Worm (Caenorhabditis elegans): ENCODE data around the gene srt-5.
A peak's percentile ranks its signal among the peaks of the same experiment; 100 is the strongest.

The srt-5 gene

ce11 chrV:3046364-3046763 lies 34.3 kb downstream of the srt-5 start:
- TF ChIP-seq zfh-2 (GFP tag; conservative IDR thresholded peaks at IDR 0.05): peak; percentile 78
- TF ChIP-seq hmg-20 (GFP tag; IDR thresholded peaks at IDR 0.05): no peak
- 0 out of 2 replicates have a peak, but pooled peaks have one; percentile 17 for TF ChIP-seq madf-3 (GFP tag; IDR thresholded peaks at IDR 0.05)

ce11 chrV:3044837-3045236 lies 35.9 kb downstream of the srt-5 start, which contains the start of gene F59D6.1:
TSS of gene F59D6.1 (plus strand) at chrV:3045137.
- no peak for TF ChIP-seq rpc-1 (optimal IDR thresholded peaks at IDR 0.05)
- no peak for TF ChIP-seq rpc-1 (tag; optimal IDR thresholded peaks at IDR 0.05)
- TF ChIP-seq egrh-3 (GFP tag; IDR thresholded peaks at IDR 0.05): no peak

DNA sequence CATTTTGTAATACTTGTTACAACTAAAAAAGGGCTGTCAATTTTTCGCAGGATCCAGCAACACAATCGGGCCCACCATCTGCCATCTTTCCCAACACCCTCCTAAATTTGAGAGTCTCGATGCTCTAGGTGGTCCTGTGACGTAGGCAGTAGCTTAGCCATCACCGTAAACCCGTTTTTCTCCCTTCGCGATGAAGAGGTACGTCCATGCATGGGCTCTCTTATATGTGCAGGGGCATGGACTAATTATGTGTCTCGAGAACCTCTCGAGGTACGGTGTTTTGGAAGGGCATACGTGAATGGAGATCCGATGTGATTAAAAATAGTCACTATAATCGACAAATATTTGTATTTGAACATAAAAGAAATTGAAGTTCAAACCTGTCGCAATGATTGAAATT lies 39.8 kb downstream of the srt-5 start:
- no peak for TF ChIP-seq lag-1 (GFP tag; IDR thresholded peaks at IDR 0.05)

- TF ChIP-seq bed-1 (GFP tag; IDR thresholded peaks at IDR 0.05) (no peak), akir-1 (GFP tag; optimal IDR thresholded peaks at IDR 0.05) (no peak), ceh-40 (GFP tag; IDR thresholded peaks at IDR 0.05) (no peak), madf-8 (GFP tag; conservative IDR thresholded peaks at IDR 0.05) (no peak), pha-4 (tag; optimal IDR thresholded peaks at IDR 0.05) (no peak), fkh-3 (tag; optimal IDR thresholded peaks at IDR 0.05) (no peak), hmg-1.2 (GFP tag; IDR thresholded peaks at IDR 0.05) (no peak), ceh-27 (GFP tag; optimal IDR thresholded peaks at IDR 0.05) (no peak), ceh-100 (GFP tag; IDR thresholded peaks at IDR 0.05) (no peak), rpc-1 (optimal IDR thresholded peaks at IDR 0.05) (no peak), rpc-1 (tag; optimal IDR thresholded peaks at IDR 0.05) (no peak), lsl-1 (GFP tag; optimal IDR thresholded peaks at IDR 0.05) (no peak), F33H1.4 (GFP tag; IDR thresholded peaks at IDR 0.05) (no peak), madf-10 (tag; optimal IDR thresholded peaks at IDR 0.05) (no peak), ztf-3 (GFP tag; optimal IDR thresholded peaks at IDR 0.05) (no peak), ceh-91 (GFP tag; IDR thresholded peaks at IDR 0.05) (no peak), egl-44 (GFP tag; IDR thresholded peaks at IDR 0.05) (no peak)
Measured at ce11 chrV:3039282-3039681, 41.4 kb downstream of the srt-5 start, which contains the start of gene chpf-2. TSS of gene chpf-2 (minus strand) at chrV:3039382.

ce11 chrV:3038058-3038457 lies 42.6 kb downstream of the srt-5 start:
- TF ChIP-seq snpc-4 (GFP tag; optimal IDR thresholded peaks at IDR 0.05) (no peak), snpc-4 (tag; optimal IDR thresholded peaks at IDR 0.05) (peak in 1 of 4 experiments; percentile 22), egrh-3 (GFP tag; IDR thresholded peaks at IDR 0.05) (peak; percentile 75; the same call in 1 of the 2 replicates), unc-130 (GFP tag; optimal IDR thresholded peaks at IDR 0.05) (no peak), snpc-1.1 (tag; optimal IDR thresholded peaks at IDR 0.05; ENCODE audit: insufficient read depth) (no peak)

ce11 chrV:3034236-3034635 lies 46.5 kb downstream of the srt-5 start, which contains the start of gene srw-8:
TSS of gene srw-8 (minus strand) at chrV:3034336.
- TF ChIP-seq lin-26 (GFP tag; IDR thresholded peaks at IDR 0.05) (no peak), chd-7 (tag; optimal IDR thresholded peaks at IDR 0.05) (no peak)

ce11 chrV:3032343-3032742 lies 48.3 kb downstream of the srt-5 start, which contains the start of gene irld-38:
TSS of gene irld-38 (minus strand) at chrV:3032443.
- TF ChIP-seq snpc-1.1 (tag; optimal IDR thresholded peaks at IDR 0.05; ENCODE audit: insufficient read depth): no peak
- no peak for TF ChIP-seq efl-1 (GFP tag; optimal IDR thresholded peaks at IDR 0.05)
- no peak for TF ChIP-seq mxl-1 (tag; optimal IDR thresholded peaks at IDR 0.05)
- no peak for TF ChIP-seq attf-5 (GFP tag; optimal IDR thresholded peaks at IDR 0.05)
- no peak for TF ChIP-seq hlh-12 (tag; optimal IDR thresholded peaks at IDR 0.05)
- TF ChIP-seq athp-1 (tag; optimal IDR thresholded peaks at IDR 0.05): no peak
- TF ChIP-seq chd-7 (tag; optimal IDR thresholded peaks at IDR 0.05): no peak
- TF ChIP-seq dox-1 (GFP tag; IDR thresholded peaks at IDR 0.05): no peak
- no peak for TF ChIP-seq ceh-40 (GFP tag; IDR thresholded peaks at IDR 0.05)
- TF ChIP-seq bed-1 (GFP tag; IDR thresholded peaks at IDR 0.05): no peak
- no peak for TF ChIP-seq lag-1 (GFP tag; IDR thresholded peaks at IDR 0.05)
- TF ChIP-seq repo-1 (tag; optimal IDR thresholded peaks at IDR 0.05): no peak
- TF ChIP-seq madf-6 (GFP tag; IDR thresholded peaks at IDR 0.05): no peak
- no peak for TF ChIP-seq rpc-1 (optimal IDR thresholded peaks at IDR 0.05)
- TF ChIP-seq rpc-1 (tag; optimal IDR thresholded peaks at IDR 0.05): no peak
- TF ChIP-seq hrde-1 (tag; optimal IDR thresholded peaks at IDR 0.05; ENCODE audit: borderline replicate concordance): no peak
- TF ChIP-seq ceh-79 (tag; optimal IDR thresholded peaks at IDR 0.05): no peak
- no peak for TF ChIP-seq Y67H2A.10 (GFP tag; conservative IDR thresholded peaks at IDR 0.05)
